Worm (Caenorhabditis elegans) whole organism, dauer: ENCODE measurements around the gene T27E7.5.

Experiments
- unc-62 ChIP-seq: sonication (generic microtip); optimal IDR thresholded peaks from 2 replicates; lab custom pipeline; 2017; ENCODE audit warnings: missing biosample characterization, missing genetic modification reagents, missing genetic modification characterization

The T27E7.5 gene

ce11 chrIV:14554788-14555187, 17.8 kb downstream of the T27E7.5 start, which contains the start of gene Y57G11B.6:
Y57G11B.6 (minus strand) TSS chrIV:14554888.
- TF ChIP-seq unc-62 (GFP tag; lab: Kevin White, UChicago), result no peak

DNA sequence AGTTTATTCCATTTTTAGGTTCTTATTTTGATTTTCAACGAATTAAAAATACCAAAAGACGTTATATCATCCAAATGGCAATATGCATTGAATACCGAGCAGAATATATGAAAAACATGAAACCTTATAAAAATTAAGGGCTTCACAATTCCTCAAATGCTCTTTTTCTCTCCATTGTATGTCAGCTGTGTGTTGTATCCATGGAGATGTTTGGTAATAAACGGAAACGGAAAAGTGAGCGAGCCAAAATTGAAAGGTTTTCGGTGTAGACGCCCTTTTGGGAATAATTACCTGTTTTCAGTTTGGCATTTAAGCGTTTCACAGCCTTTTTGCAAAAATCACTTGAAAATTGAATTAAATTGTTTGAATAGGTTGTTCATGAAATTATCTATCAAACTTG, 20.7 kb downstream of the T27E7.5 start:
- TF ChIP-seq unc-62 (GFP tag; lab: Kevin White, UChicago), result no peak

- no peak for TF ChIP-seq unc-62 (GFP tag; lab: Kevin White, UChicago)
These were observed 22.3 kb downstream of the T27E7.5 start for ce11 chrIV:14559267-14559666.

DNA sequence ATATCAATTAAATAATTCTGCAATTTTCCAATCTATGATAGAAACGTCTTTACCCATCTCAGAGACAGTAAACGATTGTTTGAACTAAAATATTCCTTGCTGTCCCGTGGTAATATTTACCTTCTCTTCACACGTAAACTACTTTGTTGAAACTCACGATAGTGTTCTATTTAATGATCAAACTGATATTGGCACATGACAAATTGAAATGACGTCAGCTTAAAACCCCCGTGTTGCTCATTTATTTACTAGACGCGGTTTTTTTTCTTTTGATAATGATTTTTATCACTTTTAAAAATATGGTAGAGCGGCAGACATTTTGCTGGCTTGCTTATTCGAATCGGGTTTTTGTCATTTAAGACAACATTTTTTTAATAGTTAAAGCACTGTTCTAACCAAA, 24.7 kb downstream of the T27E7.5 start:
- TF ChIP-seq unc-62 (GFP tag; lab: Kevin White, UChicago), result no peak

DNA sequence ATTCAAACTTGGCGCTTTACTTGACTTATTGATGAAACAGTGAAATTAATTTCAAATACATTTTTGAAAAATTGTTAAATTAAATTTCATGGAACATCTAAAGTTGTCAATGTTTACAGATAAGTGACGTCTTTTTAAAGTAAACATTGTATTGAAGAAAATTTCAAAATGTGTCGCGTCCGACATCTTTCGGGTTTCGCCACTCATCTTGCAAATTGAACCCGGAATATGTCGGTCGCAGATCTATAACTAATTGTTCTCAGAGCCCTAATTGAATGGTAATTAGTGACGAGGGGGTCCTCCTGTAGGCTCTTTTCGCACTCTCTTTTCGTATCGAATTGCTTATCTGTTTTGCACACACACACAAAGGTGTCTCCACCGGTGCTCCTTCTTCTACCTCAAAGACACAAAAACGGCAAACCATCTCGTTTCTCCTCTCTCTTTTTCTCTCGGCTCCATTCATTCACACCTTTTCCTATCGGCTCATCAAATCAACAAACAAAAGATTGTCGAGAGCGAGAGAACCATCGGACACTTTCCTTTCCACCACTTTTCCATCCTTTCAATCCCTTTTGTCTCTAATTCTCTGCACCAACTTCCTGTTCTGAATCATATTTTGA, 25.8 kb downstream of the T27E7.5 start:
- no peak for TF ChIP-seq unc-62 (GFP tag; lab: Kevin White, UChicago)

DNA sequence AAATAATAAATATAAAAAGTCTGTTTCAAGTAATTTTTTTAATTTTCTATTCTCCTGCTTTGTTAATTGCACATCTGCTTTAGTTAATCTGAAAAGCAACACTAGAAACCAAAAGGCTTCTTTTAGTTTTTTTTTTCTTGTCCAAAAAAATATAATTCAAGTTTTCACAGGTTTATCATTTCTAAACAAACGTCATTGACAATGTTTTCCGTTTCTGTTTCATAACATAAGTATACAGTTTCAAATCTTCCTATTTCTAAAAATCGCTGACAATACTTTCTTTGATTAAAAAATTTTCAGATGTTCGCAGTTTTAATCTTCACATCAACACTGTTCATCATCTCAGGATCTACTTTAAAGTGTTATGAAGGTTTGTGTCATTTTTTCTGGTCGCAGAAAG, 28.1 kb downstream of the T27E7.5 start, which contains the start of gene Y57G11B.2:
Gene Y57G11B.2, plus strand, starts transcription at position 301 of the 400 bp plus-strand sequence.
- no peak for TF ChIP-seq unc-62 (GFP tag; lab: Kevin White, UChicago)

DNA sequence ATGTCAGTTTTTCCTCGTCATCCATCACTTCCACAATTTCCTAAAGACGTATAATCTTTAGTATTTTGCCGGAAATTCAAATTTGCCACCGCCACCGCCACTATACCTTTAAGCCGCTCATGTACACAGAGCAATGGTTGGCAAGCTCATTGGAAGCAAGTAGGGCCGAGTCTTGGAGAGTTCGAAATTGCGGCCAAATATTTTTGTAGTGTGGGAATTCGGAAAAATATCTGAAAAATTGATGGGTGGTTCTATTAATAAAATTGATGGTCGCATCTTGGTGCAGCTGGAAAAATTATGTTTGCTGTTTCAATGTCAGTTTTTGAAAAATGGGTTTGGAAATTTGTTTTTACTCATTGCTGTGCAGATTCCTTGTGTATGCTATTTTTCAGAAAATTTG, 34.7 kb downstream of the T27E7.5 start:
- TF ChIP-seq unc-62 (GFP tag; lab: Kevin White, UChicago), result no peak

DNA sequence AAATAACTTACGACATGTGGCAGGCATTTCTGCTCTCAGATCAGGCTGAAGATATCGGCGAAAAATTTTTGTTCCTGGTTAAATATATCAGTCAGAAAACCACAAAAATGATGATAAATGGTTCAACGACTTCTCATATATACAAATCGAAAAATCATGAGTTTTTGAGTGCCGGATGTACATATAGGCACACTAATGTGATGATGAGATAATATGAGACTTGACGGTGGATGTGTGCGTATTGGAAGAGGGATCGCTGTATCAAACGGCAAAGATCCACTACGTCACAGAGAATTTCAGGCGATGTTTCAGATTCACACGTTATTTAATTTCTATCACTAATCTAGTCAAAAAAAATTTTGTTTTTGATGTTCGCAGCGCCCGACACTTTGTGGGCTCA, 35.6 kb downstream of the T27E7.5 start, which contains the start of gene glb-34:
Gene glb-34, minus strand, starts transcription at position 101 of the 400 bp plus-strand sequence.
- TF ChIP-seq unc-62 (GFP tag; lab: Kevin White, UChicago), result no peak

DNA sequence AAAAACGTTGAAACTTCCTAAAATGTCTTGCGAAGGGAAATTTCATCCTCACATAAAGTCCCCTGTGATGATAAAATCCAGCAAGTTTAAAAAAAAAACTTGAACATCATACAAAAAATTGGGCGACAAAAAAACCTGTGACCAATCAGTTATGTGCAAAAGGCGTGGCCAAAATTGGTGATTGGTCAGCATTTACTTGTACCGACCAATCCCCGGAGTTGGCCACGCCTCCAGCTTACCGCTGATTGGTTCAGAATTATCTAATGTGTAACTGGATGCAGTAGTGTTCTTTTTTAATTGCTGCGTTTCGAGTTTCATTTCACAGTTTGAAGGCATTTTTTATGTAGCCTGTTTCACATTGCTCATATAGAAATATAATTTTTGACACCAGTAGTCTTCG, 36.1 kb downstream of the T27E7.5 start:
- no peak for TF ChIP-seq unc-62 (GFP tag; lab: Kevin White, UChicago)

DNA sequence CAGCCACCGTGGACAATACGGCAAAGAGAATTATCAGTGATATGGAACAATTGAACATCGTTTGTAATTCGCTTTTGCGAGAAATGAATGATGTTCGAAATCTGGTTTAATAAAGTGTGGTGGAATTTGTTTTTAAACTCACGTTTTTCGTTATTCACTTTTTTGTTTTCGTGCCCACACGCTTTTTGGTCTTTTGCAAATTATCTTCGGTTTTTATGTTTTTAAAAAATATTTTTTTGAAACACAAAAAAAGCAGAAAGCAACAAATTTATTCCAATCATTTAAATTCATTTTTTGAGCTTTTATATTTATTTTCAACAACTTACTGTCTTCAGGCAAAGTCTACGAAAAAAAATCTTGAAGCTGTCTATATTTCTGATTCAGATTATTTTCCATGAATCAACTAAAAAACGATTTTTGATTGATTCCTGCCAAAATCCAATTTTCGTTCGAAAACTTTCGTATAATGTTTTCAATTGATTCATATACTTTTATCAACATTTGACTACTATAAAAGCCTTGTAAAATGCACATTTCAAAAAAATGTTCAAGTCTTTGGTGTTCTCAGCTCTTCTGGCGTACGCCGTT, 37.4 kb downstream of the T27E7.5 start, which contains the start of the genes Y57G11B.3 and Y57G11B.5:
Gene Y57G11B.3, minus strand, starts transcription at position 101 of the 588 bp plus-strand sequence.
Gene Y57G11B.5, plus strand, starts transcription at position 538 of the 588 bp plus-strand sequence.
- no peak for TF ChIP-seq unc-62 (GFP tag; lab: Kevin White, UChicago)

ce11 chrIV:14576471-14576870, 39.5 kb downstream of the T27E7.5 start:
- TF ChIP-seq unc-62 (GFP tag; lab: Kevin White, UChicago), result no peak

ce11 chrIV:14578650-14579193, 41.8 kb downstream of the T27E7.5 start, which contains the start of gene Y57G11B.8:
Y57G11B.8 (minus strand) TSS chrIV:14578700.
- no peak for TF ChIP-seq unc-62 (GFP tag; lab: Kevin White, UChicago)

ce11 chrIV:14580939-14581338, 44.0 kb downstream of the T27E7.5 start, which contains the start of gene irld-18:
irld-18 (minus strand) TSS chrIV:14581039.
- TF ChIP-seq unc-62 (GFP tag; lab: Kevin White, UChicago), result no peak

DNA sequence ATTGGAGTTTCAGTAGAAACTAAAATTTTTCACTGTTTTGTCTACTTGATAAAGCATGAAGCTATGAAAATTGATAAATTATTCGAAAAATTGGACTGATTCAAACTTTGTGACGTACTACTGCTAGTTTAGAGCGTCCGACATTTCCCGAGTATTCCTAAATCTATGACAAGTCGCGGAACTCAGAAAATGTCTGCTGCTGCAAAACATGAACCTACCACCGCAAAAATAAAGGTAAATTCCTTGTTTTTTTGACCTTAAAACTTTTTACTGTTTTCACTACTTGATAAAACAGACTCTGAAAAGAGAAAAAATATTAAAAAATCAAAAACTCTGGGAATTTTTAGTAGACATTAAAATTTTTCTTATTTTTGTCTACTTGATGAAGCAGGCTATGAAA, 49.8 kb downstream of the T27E7.5 start:
- no peak for TF ChIP-seq unc-62 (GFP tag; lab: Kevin White, UChicago)

DNA sequence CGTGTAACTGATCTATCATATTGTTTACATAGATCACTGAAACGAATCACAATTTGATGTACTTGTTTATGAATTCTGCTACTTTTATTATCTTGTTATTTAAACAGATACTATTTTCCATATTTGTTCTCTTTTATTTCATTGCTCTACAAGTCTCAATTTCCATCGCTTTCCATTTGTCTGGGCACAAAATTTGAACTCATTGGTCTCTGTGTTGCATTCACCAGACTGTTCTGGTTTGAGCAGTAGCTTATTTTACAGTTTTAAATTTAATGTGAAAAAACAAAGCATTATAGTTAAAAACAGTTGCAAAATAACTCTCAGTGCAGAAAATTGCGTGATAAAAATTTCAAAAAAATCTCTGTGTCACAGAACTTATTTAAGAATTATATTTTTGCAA, 50.6 kb downstream of the T27E7.5 start:
- no peak for TF ChIP-seq unc-62 (GFP tag; lab: Kevin White, UChicago)
